Fruit fly (Drosophila melanogaster) whole organism, prepupa: ENCODE data around the gene gcm.

Experiments
- CG32006 ChIP-seq: fragments of 200-800 bp; sonication (Bioruptor generic); optimal IDR thresholded peaks from 3 replicates; lab custom pipeline; 2017; ENCODE audit warnings: missing biosample characterization, mild to moderate bottlenecking, missing genetic modification characterization
- CG3919 ChIP-seq: fragments of 200-800 bp; sonication (Bioruptor generic); optimal IDR thresholded peaks from 3 replicates; lab custom pipeline; 2016; ENCODE audit warnings: missing biosample characterization, missing genetic modification characterization
- CG6163 ChIP-seq: fragments of 200-800 bp; sonication (Bioruptor generic); IDR thresholded peaks from 3 replicates; pipeline ENCODE4 v1.3.6; 2022; ENCODE audit warnings: missing biosample characterization, missing genetic modification characterization
- CG6276 ChIP-seq: fragments of 200-800 bp; sonication (Bioruptor generic); optimal IDR thresholded peaks from 2 replicates; lab custom pipeline; 2017; ENCODE audit warnings: missing biosample characterization, mild to moderate bottlenecking, missing genetic modification characterization
- CG6854 ChIP-seq: fragments of 200-800 bp; sonication (Bioruptor generic); optimal IDR thresholded peaks from 2 replicates; lab custom pipeline; 2017; ENCODE audit warnings: missing biosample characterization, mild to moderate bottlenecking, missing genetic modification characterization
- CG8119 ChIP-seq: fragments of 200-800 bp; sonication (Bioruptor generic); IDR thresholded peaks from 3 replicates; pipeline ENCODE4 v1.3.6; 2022; ENCODE audit warnings: missing biosample characterization, missing genetic modification characterization
- Eip75B ChIP-seq: fragments of 200-800 bp; sonication (Bioruptor generic); optimal IDR thresholded peaks from 3 replicates; lab custom pipeline; 2016; ENCODE audit warnings: missing biosample characterization, missing genetic modification characterization
- Eip78C ChIP-seq: fragments of 200-800 bp; sonication (Bioruptor generic); peaks from one replicate; lab custom pipeline; 2016; ENCODE audit warnings: missing biosample characterization, missing genetic modification characterization
- Lpt ChIP-seq: fragments of 200-800 bp; sonication (Bioruptor generic); optimal IDR thresholded peaks from 3 replicates; lab custom pipeline; 2016; ENCODE audit warnings: missing biosample characterization, missing genetic modification characterization
- Met ChIP-seq: fragments of 200-800 bp; sonication (Bioruptor generic); optimal IDR thresholded peaks from 3 replicates; lab custom pipeline; 2016; ENCODE audit warnings: missing biosample characterization, missing genetic modification characterization
- Smox ChIP-seq: fragments of 200-800 bp; sonication (Bioruptor generic); optimal IDR thresholded peaks from 3 replicates; lab custom pipeline; 2016; ENCODE audit warnings: missing biosample characterization, missing genetic modification characterization
- Sox102F ChIP-seq: fragments of 200-800 bp; sonication (Bioruptor generic); optimal IDR thresholded peaks from 2 replicates; lab custom pipeline; 2016; ENCODE audit warnings: missing biosample characterization, mild to moderate bottlenecking, missing genetic modification characterization
- Sox14 ChIP-seq: fragments of 200-800 bp; sonication (Bioruptor generic); optimal IDR thresholded peaks from 3 replicates; lab custom pipeline; 2016; ENCODE audit warnings: missing biosample characterization, missing genetic modification characterization
- Sox15 ChIP-seq: fragments of 200-800 bp; sonication (Bioruptor generic); optimal IDR thresholded peaks from 3 replicates; lab custom pipeline; 2016; ENCODE audit warnings: missing biosample characterization, missing genetic modification characterization
- achi ChIP-seq: fragments of 200-800 bp; sonication (Bioruptor generic); optimal IDR thresholded peaks from 3 replicates; lab custom pipeline; 2016; ENCODE audit warnings: missing biosample characterization, missing genetic modification characterization
- acj6 ChIP-seq: fragments of 200-800 bp; sonication (Bioruptor generic); optimal IDR thresholded peaks from 3 replicates; lab custom pipeline; 2016; ENCODE audit warnings: missing biosample characterization, missing genetic modification characterization
- dac ChIP-seq: fragments of 200-800 bp; sonication (Bioruptor generic); optimal IDR thresholded peaks from 2 replicates; lab custom pipeline; 2017; ENCODE audit warnings: missing biosample characterization, mild to moderate bottlenecking, missing genetic modification characterization
- eg ChIP-seq: fragments of 200-800 bp; sonication (Bioruptor generic); IDR thresholded peaks from 3 replicates; pipeline ENCODE4 v1.3.6; 2022; ENCODE audit warnings: missing biosample characterization, missing genetic modification characterization
- fd85E ChIP-seq: fragments of 200-800 bp; sonication (Bioruptor generic); optimal IDR thresholded peaks from 3 replicates; lab custom pipeline; 2016; ENCODE audit warnings: missing biosample characterization, missing genetic modification characterization
- fkh ChIP-seq: fragments of 200-800 bp; sonication (Bioruptor generic); optimal IDR thresholded peaks from 3 replicates; lab custom pipeline; 2017; ENCODE audit warnings: missing biosample characterization, mild to moderate bottlenecking, missing genetic modification characterization, moderate library complexity
- lz ChIP-seq: fragments of 200-800 bp; sonication (Bioruptor generic); optimal IDR thresholded peaks from 3 replicates; lab custom pipeline; 2016; ENCODE audit warnings: missing biosample characterization, missing genetic modification characterization
- pdm3 ChIP-seq: fragments of 200-800 bp; sonication (Bioruptor generic); optimal IDR thresholded peaks from 3 replicates; lab custom pipeline; 2016; ENCODE audit warnings: missing biosample characterization, missing genetic modification characterization
- spab ChIP-seq: fragments of 200-800 bp; sonication (Bioruptor generic); optimal IDR thresholded peaks from 2 replicates; lab custom pipeline; 2017; ENCODE audit warnings: missing biosample characterization, mild to moderate bottlenecking, missing genetic modification characterization, missing genetic modification reagents
- svp ChIP-seq: fragments of 200-800 bp; sonication (Bioruptor generic); peaks from one replicate; lab custom pipeline; 2016; ENCODE audit warnings: missing biosample characterization, missing genetic modification characterization

gcm gene

dm6 chr2L:9542578-9542977, 39.0 kb downstream of the gcm start, which contains the start of gene Cpr30B:
Cpr30B (plus strand) TSS chr2L:9542878.
- TF ChIP-seq eg (GFP tag; lab: Robert Waterston, UW) (0 out of 3 replicates have a peak, but pooled peaks have one; percentile 9), CG8119 (GFP tag; lab: Robert Waterston, UW) (no peak)

dm6 chr2L:9539988-9540573, 41.5 kb downstream of the gcm start, which contains the start of gene CG17855:
CG17855 (plus strand) TSS chr2L:9540523.
- no peak for TF ChIP-seq acj6 (GFP tag; lab: Kevin White, UChicago)
- no peak for TF ChIP-seq spab
- TF ChIP-seq pdm3 = no peak
- no peak for TF ChIP-seq Sox102F (GFP tag; lab: Kevin White, UChicago)
- TF ChIP-seq CG8119 (GFP tag; lab: Robert Waterston, UW) = no peak
- no peak for TF ChIP-seq Smox (GFP tag; lab: Kevin White, UChicago)
- TF ChIP-seq Sox14 = no peak
- no peak for TF ChIP-seq CG6854 (GFP tag; lab: Kevin White, UChicago)

dm6 chr2L:9529858-9530378, 51.6 kb downstream of the gcm start:
- TF ChIP-seq svp (GFP tag; lab: Kevin White, UChicago) (peak; percentile 62), Met (GFP tag; lab: Kevin White, UChicago) (no peak), fd85E (GFP tag; lab: Kevin White, UChicago) (no peak), CG6163 (GFP tag; lab: Robert Waterston, UW) (0 out of 3 replicates have a peak, but pooled peaks have one; percentile 29), Eip75B (GFP tag; lab: Kevin White, UChicago) (no peak), achi (GFP tag; lab: Kevin White, UChicago) (no peak), Lpt (GFP tag; lab: Kevin White, UChicago) (no peak), dac (GFP tag; lab: Kevin White, UChicago) (no peak), Sox15 (no peak), lz (no peak), CG3919 (GFP tag; lab: Kevin White, UChicago) (no peak), acj6 (GFP tag; lab: Kevin White, UChicago) (no peak), fkh (GFP tag; lab: Kevin White, UChicago) (peak; percentile 54), CG6276 (GFP tag; lab: Kevin White, UChicago) (peak; percentile 4), CG32006 (peak; percentile 44), Eip78C (GFP tag; lab: Kevin White, UChicago) (peak; percentile 52)
